Worm (Caenorhabditis elegans) whole organism, young adult: ENCODE results near the gene try-3.

Experiments
- B0336.3 ChIP-seq: fragments of 200-800 bp; sonication (Bioruptor generic); IDR thresholded peaks from 2 replicates; pipeline ENCODE4 v1.3.6; 2022; ENCODE audit warnings: missing genetic modification characterization, missing compliant biosample characterization
- D2030.7 ChIP-seq: fragments of 200-800 bp; sonication (Bioruptor generic); IDR thresholded peaks from 2 replicates; pipeline ENCODE4 v1.3.6; 2022; ENCODE audit warnings: missing genetic modification reagents, missing genetic modification characterization, missing compliant biosample characterization
- F23B12.7 ChIP-seq: sonication (generic microtip); optimal IDR thresholded peaks from 2 replicates; lab custom pipeline; 2017; ENCODE audit warnings: missing genetic modification characterization, mild to moderate bottlenecking, missing compliant biosample characterization, antibody characterized with exemption, moderate library complexity; ENCODE audit not compliant: insufficient read depth
- F33H1.4 ChIP-seq: fragments of 200-800 bp; sonication (Bioruptor generic); IDR thresholded peaks from 2 replicates; pipeline ENCODE4 v1.3.6; 2022; ENCODE audit warnings: missing genetic modification reagents, missing genetic modification characterization, missing compliant biosample characterization
- F49E8.2 ChIP-seq: sonication (generic microtip); optimal IDR thresholded peaks from 3 replicates; lab custom pipeline; 2017; ENCODE audit warnings: missing genetic modification characterization, mild to moderate bottlenecking, missing compliant biosample characterization, antibody characterized with exemption, moderate library complexity; ENCODE audit not compliant: insufficient read depth
- F52B5.7 ChIP-seq: sonication (generic microtip); optimal IDR thresholded peaks from 2 replicates; lab custom pipeline; 2016; ENCODE audit warnings: mild to moderate bottlenecking, missing genetic modification characterization, missing compliant biosample characterization
- F55B11.4 ChIP-seq: sonication (generic microtip); optimal IDR thresholded peaks from 2 replicates; lab custom pipeline; 2016; ENCODE audit warnings: missing compliant biosample characterization, missing genetic modification characterization, borderline replicate concordance; ENCODE audit not compliant: insufficient read depth
- Y53F4B.3 ChIP-seq: fragments of 200-800 bp; sonication (Bioruptor generic); IDR thresholded peaks from 2 replicates; pipeline ENCODE4 v1.3.6; 2022; ENCODE audit warnings: missing genetic modification reagents, missing genetic modification characterization, missing compliant biosample characterization
- Y56A3A.18 ChIP-seq: fragments of 200-800 bp; sonication (Bioruptor generic); IDR thresholded peaks from 2 replicates; pipeline ENCODE4 v1.3.6; 2022; ENCODE audit warnings: missing genetic modification reagents, missing genetic modification characterization, missing compliant biosample characterization
- attf-3 ChIP-seq: fragments of 200-800 bp; sonication (Bioruptor generic); conservative IDR thresholded peaks from 2 replicates; pipeline ENCODE4 v1.3.6; 2022; ENCODE audit warnings: missing genetic modification reagents, missing genetic modification characterization, missing compliant biosample characterization
- cebp-1 ChIP-seq, 2 experiments: fragments of 200-800 bp in 1 of 2; sonication (Bioruptor generic) in 1 of 2; sonication (generic microtip) in 1 of 2; IDR thresholded peaks in 1 of 2; optimal IDR thresholded peaks in 1 of 2; 2 replicates each; pipeline versions ENCODE4 v1.3.6 to Lab custom; 2017 to 2022; ENCODE audit warnings: missing compliant biosample characterization in 2 of 2, missing genetic modification characterization in 2 of 2, mild to moderate bottlenecking in 1 of 2, missing genetic modification reagents in 1 of 2, moderate library complexity in 1 of 2
- cebp-2 ChIP-seq: fragments of 200-800 bp; sonication (Bioruptor generic); IDR thresholded peaks from 2 replicates; pipeline ENCODE4 v1.3.6; 2022; ENCODE audit warnings: missing genetic modification characterization, missing compliant biosample characterization
- ceh-58 ChIP-seq: fragments of 200-800 bp; sonication (Bioruptor generic); IDR thresholded peaks from 2 replicates; pipeline ENCODE4 v1.3.6; 2022; ENCODE audit warnings: missing genetic modification characterization, missing compliant biosample characterization
- ceh-91 ChIP-seq: fragments of 200-800 bp; sonication (Bioruptor generic); IDR thresholded peaks from 2 replicates; pipeline ENCODE4 v1.3.6; 2022; ENCODE audit warnings: missing genetic modification reagents, missing genetic modification characterization, missing compliant biosample characterization
- dpff-1 ChIP-seq: sonication (generic microtip); optimal IDR thresholded peaks from 2 replicates; lab custom pipeline; 2017; ENCODE audit warnings: mild to moderate bottlenecking, missing genetic modification characterization, missing compliant biosample characterization
- ets-4 ChIP-seq: fragments of 200-800 bp; sonication (Bioruptor generic); optimal IDR thresholded peaks from 2 replicates; lab custom pipeline; 2018; ENCODE audit warnings: mild to moderate bottlenecking, missing genetic modification characterization, missing compliant biosample characterization
- hmg-1.2 ChIP-seq: fragments of 200-800 bp; sonication (Bioruptor generic); IDR thresholded peaks from 2 replicates; pipeline ENCODE4 v1.3.6; 2022; ENCODE audit warnings: missing genetic modification reagents, missing genetic modification characterization, missing compliant biosample characterization
- hmg-20 ChIP-seq: fragments of 200-800 bp; sonication (Bioruptor generic); IDR thresholded peaks from 2 replicates; pipeline ENCODE4 v1.3.6; 2022; ENCODE audit warnings: missing genetic modification reagents, missing genetic modification characterization, missing compliant biosample characterization
- hrde-1 ChIP-seq: sonication (generic microtip); optimal IDR thresholded peaks from 2 replicates; lab custom pipeline; 2016; ENCODE audit warnings: missing genetic modification characterization, mild to moderate bottlenecking, missing compliant biosample characterization, moderate library complexity, missing genotype, missing genetic modification reagents, borderline replicate concordance
- lin-26 ChIP-seq: fragments of 200-800 bp; sonication (Bioruptor generic); IDR thresholded peaks from 2 replicates; pipeline ENCODE4 v1.3.6; 2022; ENCODE audit warnings: missing genetic modification reagents, missing genetic modification characterization, missing compliant biosample characterization
- lin-35 ChIP-seq, 3 experiments: fragments of 150-350 bp in 2 of 3; sonication (generic microtip) in 1 of 3; optimal IDR thresholded peaks; 2 replicates each; lab custom pipeline; 2014 to 2018; ENCODE audit warnings: missing biosample characterization in 3 of 3, missing genetic modification characterization in 3 of 3, missing genetic modification reagents in 3 of 3
- madf-3 ChIP-seq: fragments of 200-800 bp; sonication (Bioruptor generic); IDR thresholded peaks from 2 replicates; pipeline ENCODE4 v1.3.6; 2022; ENCODE audit warnings: missing genetic modification reagents, missing genetic modification characterization, missing compliant biosample characterization
- madf-6 ChIP-seq: fragments of 200-800 bp; sonication (Bioruptor generic); IDR thresholded peaks from 2 replicates; pipeline ENCODE4 v1.3.6; 2022; ENCODE audit warnings: missing genetic modification reagents, missing genetic modification characterization, missing compliant biosample characterization
- madf-8 ChIP-seq: fragments of 200-800 bp; sonication (Bioruptor generic); conservative IDR thresholded peaks from 2 replicates; pipeline ENCODE4 v1.3.6; 2022; ENCODE audit warnings: missing genetic modification reagents, missing genetic modification characterization, missing compliant biosample characterization
- mcd-1 ChIP-seq: fragments of 200-800 bp; sonication (Bioruptor generic); IDR thresholded peaks from 2 replicates; pipeline ENCODE4 v1.3.6; 2022; ENCODE audit warnings: missing genetic modification reagents, missing genetic modification characterization, missing compliant biosample characterization
- nhr-80 ChIP-seq: sonication (generic microtip); optimal IDR thresholded peaks from 2 replicates; lab custom pipeline; 2016; ENCODE audit warnings: missing genetic modification characterization, missing compliant biosample characterization
- rcor-1 ChIP-seq: fragments of 200-800 bp; sonication (Bioruptor generic); IDR thresholded peaks from 2 replicates; pipeline ENCODE4 v1.3.6; 2022; ENCODE audit warnings: missing genetic modification reagents, missing genetic modification characterization, missing compliant biosample characterization
- sea-2 ChIP-seq: fragments of 200-800 bp; sonication (Bioruptor generic); IDR thresholded peaks from 2 replicates; pipeline ENCODE4 v1.3.6; 2022; ENCODE audit warnings: missing genetic modification characterization, missing compliant biosample characterization
- snpc-4 ChIP-seq, 5 experiments: fragments of 150-350 bp in 1 of 5; sonication (generic microtip) in 4 of 5; optimal IDR thresholded peaks; 2 replicates each; lab custom pipeline; 2014 to 2018; ENCODE audit warnings: missing genetic modification characterization in 5 of 5, missing biosample characterization in 3 of 5, antibody characterized with exemption in 2 of 5, mild to moderate bottlenecking in 2 of 5, missing compliant biosample characterization in 2 of 5, missing genotype in 2 of 5, moderate library complexity in 2 of 5, missing genetic modification reagents in 1 of 5
- ztf-6 ChIP-seq: fragments of 200-800 bp; sonication (Bioruptor generic); IDR thresholded peaks from 2 replicates; pipeline ENCODE4 v1.3.6; 2022; ENCODE audit warnings: missing genetic modification reagents, missing genetic modification characterization, missing compliant biosample characterization

The try-3 gene

ce11 chrIV:6585397-6585921, 28.5 kb downstream of the try-3 start, which contains the start of the genes F38A5.2 and dnj-11 (continued):
- TF ChIP-seq F55B11.4 (tag; lab: Kevin White, UChicago) (no peak), F23B12.7 (tag; lab: Kevin White, UChicago) (peak; percentile 90)

ce11 chrIV:6588080-6588613, 31.2 kb downstream of the try-3 start:
- no peak for TF ChIP-seq F52B5.7
- no peak for TF ChIP-seq Y53F4B.3 (GFP tag; lab: Robert Waterston, UW)
- no peak for TF ChIP-seq Y56A3A.18
- TF ChIP-seq F49E8.2 (tag; lab: Kevin White, UChicago): no peak
- TF ChIP-seq B0336.3 (GFP tag; lab: Robert Waterston, UW): peak; percentile 51; the same call in 1 of the 2 replicates
- TF ChIP-seq mcd-1 (GFP tag; lab: Robert Waterston, UW): no peak
- no peak for TF ChIP-seq rcor-1
- TF ChIP-seq sea-2 (GFP tag; lab: Robert Waterston, UW): no peak
- no peak; the same call in 1 of the 2 replicates for TF ChIP-seq madf-8 (GFP tag; lab: Robert Waterston, UW)
- TF ChIP-seq hmg-20 (GFP tag; lab: Robert Waterston, UW): no peak
- TF ChIP-seq cebp-1 (GFP tag; IDR thresholded peaks at IDR 0.05; lab: Robert Waterston, UW): no peak
- TF ChIP-seq cebp-1 (tag; optimal IDR thresholded peaks at IDR 0.05; lab: Kevin White, UChicago): no peak
- no peak for TF ChIP-seq D2030.7
- no peak for TF ChIP-seq attf-3
- TF ChIP-seq F33H1.4: no peak
- TF ChIP-seq madf-3 (GFP tag; lab: Robert Waterston, UW): 0 out of 2 replicates have a peak, but pooled peaks have one; percentile 45
- peak; percentile 14 for TF ChIP-seq dpff-1 (tag; lab: Kevin White, UChicago)
- no peak for TF ChIP-seq ceh-91 (GFP tag; lab: Robert Waterston, UW)
- 0 out of 2 replicates have a peak, but pooled peaks have one; percentile 32 for TF ChIP-seq madf-6 (GFP tag; lab: Robert Waterston, UW)
- TF ChIP-seq ztf-6: no peak
- peak in 1 of 3 experiments; percentile 21 for TF ChIP-seq lin-35 (GFP tag; optimal IDR thresholded peaks at IDR 0.05; lab: Kevin White, UChicago)
- no peak for TF ChIP-seq cebp-2 (GFP tag; lab: Robert Waterston, UW)
- TF ChIP-seq snpc-4 (GFP tag; optimal IDR thresholded peaks at IDR 0.05; lab: Kevin White, UChicago): no peak
- peak in 1 of 4 experiments; percentile 61 for TF ChIP-seq snpc-4 (tag; optimal IDR thresholded peaks at IDR 0.05; lab: Kevin White, UChicago)
- TF ChIP-seq lin-26: 0 out of 2 replicates have a peak, but pooled peaks have one; percentile 51
- TF ChIP-seq hmg-1.2 (GFP tag; lab: Robert Waterston, UW): 0 out of 2 replicates have a peak, but pooled peaks have one; percentile 7
- TF ChIP-seq ets-4: no peak
- peak; percentile 65 for TF ChIP-seq hrde-1 (tag; lab: Kevin White, UChicago)

ce11 chrIV:6590029-6590428, 33.1 kb downstream of the try-3 start, which contains the start of the genes lec-11 and irld-7:
Gene lec-11, minus strand, starts transcription at chrIV:6590154.
Gene irld-7, plus strand, starts transcription at chrIV:6590360.
- peak; percentile 69 for TF ChIP-seq nhr-80 (tag; lab: Kevin White, UChicago)
- TF ChIP-seq rcor-1: no peak
- no peak for TF ChIP-seq madf-8 (GFP tag; lab: Robert Waterston, UW)
- no peak for TF ChIP-seq ceh-58
- no peak for TF ChIP-seq madf-3 (GFP tag; lab: Robert Waterston, UW)
